Worm (Caenorhabditis elegans) whole organism, L3 larva: ENCODE results near the gene W08E12.9.

ENCODE experiments used
- ZK546.5 ChIP-seq: sonication (generic microtip); optimal IDR thresholded peaks from 2 replicates; lab custom pipeline; 2017; ENCODE audit warnings: missing biosample characterization, missing genetic modification characterization
- ama-1 ChIP-seq: fragments of 150-350 bp; optimal IDR thresholded peaks from 2 replicates; lab custom pipeline; 2018
- egl-27 ChIP-seq: sonication (generic microtip); optimal IDR thresholded peaks from 4 replicates; lab custom pipeline; 2017; ENCODE audit warnings: missing biosample characterization, missing genetic modification reagents, missing genetic modification characterization
- nhr-11 ChIP-seq: fragments of 150-350 bp; optimal IDR thresholded peaks from 2 replicates; lab custom pipeline; 2014; ENCODE audit warnings: missing biosample characterization, missing genetic modification characterization
- sea-2 ChIP-seq: fragments of 150-350 bp; sonication (generic microtip); optimal IDR thresholded peaks from 4 replicates; lab custom pipeline; 2014; ENCODE audit warnings: missing biosample characterization, missing genetic modification reagents, missing genetic modification characterization
- unc-62 ChIP-seq: fragments of 150-350 bp; sonication (generic microtip); optimal IDR thresholded peaks from 4 replicates; lab custom pipeline; 2014; ENCODE audit warnings: missing biosample characterization, missing genetic modification reagents, missing genetic modification characterization
- zag-1 ChIP-seq: fragments of 150-350 bp; optimal IDR thresholded peaks from 2 replicates; lab custom pipeline; 2014; ENCODE audit warnings: missing biosample characterization, missing genetic modification characterization

ce11 chrIV:3311243-3311642, 3.9 kb upstream of the W08E12.9 start, which contains the start of gene zip-11:
- TF ChIP-seq nhr-11 (no peak), egl-27 (tag; lab: Kevin White, UChicago) (no peak), sea-2 (no peak), zag-1 (tag; lab: Kevin White, UChicago) (no peak), unc-62 (GFP tag; lab: Kevin White, UChicago) (no peak), ZK546.5 (tag; lab: Kevin White, UChicago) (no peak), ama-1 (lab: Kevin White, UChicago) (no peak)
